Worm (Caenorhabditis elegans) whole organism, mixed stage, embryonic: ENCODE data around the gene C02B10.6.

Experiments used
- hlh-1 ChIP-seq: fragments of 150-350 bp; optimal IDR thresholded peaks from 2 replicates; lab custom pipeline; 2014; ENCODE audit warnings: missing biosample characterization, missing genetic modification reagents, missing genetic modification characterization
- lsy-2 ChIP-seq: fragments of 150-350 bp; optimal IDR thresholded peaks from 2 replicates; lab custom pipeline; 2014; ENCODE audit warnings: missing biosample characterization, missing genetic modification characterization
- mab-5 ChIP-seq: fragments of 150-350 bp; optimal IDR thresholded peaks from 2 replicates; lab custom pipeline; 2014; ENCODE audit warnings: missing biosample characterization, missing genetic modification characterization
- pha-4 ChIP-seq: fragments of 150-350 bp; optimal IDR thresholded peaks from 2 replicates; lab custom pipeline; 2018; ENCODE audit warnings: missing biosample characterization, missing genetic modification reagents, missing genetic modification characterization
- snpc-4 ChIP-seq: fragments of 150-350 bp; optimal IDR thresholded peaks from 2 replicates; lab custom pipeline; 2014; ENCODE audit warnings: missing biosample characterization, missing genetic modification characterization
- unc-39 ChIP-seq: fragments of 150-350 bp; optimal IDR thresholded peaks from 2 replicates; lab custom pipeline; 2014; ENCODE audit warnings: missing biosample characterization, missing genetic modification characterization
- unc-62 ChIP-seq: fragments of 150-350 bp; optimal IDR thresholded peaks from 2 replicates; lab custom pipeline; 2014; ENCODE audit warnings: missing biosample characterization, missing genetic modification reagents, missing genetic modification characterization
- zip-8 ChIP-seq: fragments of 150-350 bp; optimal IDR thresholded peaks from 2 replicates; lab custom pipeline; 2014; ENCODE audit warnings: missing biosample characterization, missing genetic modification characterization
- ztf-11 ChIP-seq: fragments of 150-350 bp; optimal IDR thresholded peaks from 2 replicates; lab custom pipeline; 2014; ENCODE audit warnings: missing biosample characterization, missing genetic modification characterization

DNA sequence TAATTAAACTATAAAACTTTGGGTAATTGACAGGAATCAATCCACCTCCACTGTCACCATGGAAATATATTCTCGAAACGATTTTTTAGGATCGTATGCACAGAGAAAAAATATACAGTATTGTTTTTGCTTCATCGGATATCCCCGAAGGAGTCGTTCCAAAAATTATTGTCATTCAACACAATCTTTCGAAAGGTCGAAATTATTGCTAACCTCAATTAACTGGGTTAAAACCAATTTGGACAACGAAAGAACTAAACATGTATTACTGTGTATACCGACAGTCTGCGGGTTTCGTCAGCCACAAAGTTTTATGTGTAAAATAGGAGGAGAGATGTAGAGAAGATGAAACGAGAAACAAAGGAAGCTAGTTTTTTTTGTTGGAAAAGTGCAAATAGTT, 7.4 kb upstream of the C02B10.6 start:
- TF ChIP-seq unc-39 (tag; lab: Kevin White, UChicago) (no peak), mab-5 (tag; lab: Kevin White, UChicago) (no peak), snpc-4 (no peak), pha-4 (no peak), zip-8 (tag; lab: Kevin White, UChicago) (no peak), lsy-2 (no peak), unc-62 (GFP tag; lab: Kevin White, UChicago) (no peak), hlh-1 (no peak), ztf-11 (no peak)
